Fruit fly (Drosophila melanogaster): ENCODE data around the gene COX8.

dm6 chr3L:21496502-21496864 lies 42.8 kb downstream of the COX8 start:
- TF ChIP-seq Hr78 (GFP tag; optimal IDR thresholded peaks at IDR 0.05) = no peak
- no peak for TF ChIP-seq esg (GFP tag; conservative IDR thresholded peaks at IDR 0.05)
- no peak for TF ChIP-seq CG32772 (GFP tag; IDR thresholded peaks at IDR 0.05)
- TF ChIP-seq Sox102F (GFP tag; optimal IDR thresholded peaks at IDR 0.05) = no peak
- TF ChIP-seq Hmr (GFP tag; optimal IDR thresholded peaks at IDR 0.05) = no peak
- no peak for TF ChIP-seq YL-1 (GFP tag; optimal IDR thresholded peaks at IDR 0.05)
- no peak for TF ChIP-seq CG10654 (GFP tag; optimal IDR thresholded peaks at IDR 0.05)

All from whole organism, embryonic.